Fruit fly (Drosophila melanogaster) whole organism, pupa: ENCODE measurements around the gene Cp190.

Source experiments
- CG10348 ChIP-seq: fragments of 200-800 bp; sonication (Bioruptor generic); IDR thresholded peaks from 2 replicates; pipeline ENCODE4 v1.3.6; 2022; ENCODE audit warnings: missing biosample characterization, missing genetic modification characterization
- CG12605 ChIP-seq: fragments of 200-800 bp; sonication (Bioruptor generic); IDR thresholded peaks from 2 replicates; pipeline ENCODE4 v1.3.6; 2022; ENCODE audit warnings: missing biosample characterization, missing genetic modification characterization
- CG13204 ChIP-seq: fragments of 200-800 bp; sonication (Bioruptor generic); optimal IDR thresholded peaks from 2 replicates; lab custom pipeline; 2018; ENCODE audit warnings: missing biosample characterization, mild to moderate bottlenecking, missing genetic modification characterization, moderate library complexity
- CG14655 ChIP-seq: fragments of 200-800 bp; sonication (Bioruptor generic); optimal IDR thresholded peaks from 3 replicates; lab custom pipeline; 2017; ENCODE audit warnings: mild to moderate bottlenecking, missing biosample characterization, missing genetic modification reagents, missing genetic modification characterization
- CG15710 ChIP-seq: fragments of 200-800 bp; sonication (Bioruptor generic); optimal IDR thresholded peaks from 2 replicates; lab custom pipeline; 2018; ENCODE audit warnings: missing biosample characterization, mild to moderate bottlenecking, missing genetic modification characterization, moderate library complexity
- CG17806 ChIP-seq: fragments of 200-800 bp; sonication (Bioruptor generic); optimal IDR thresholded peaks from 2 replicates; lab custom pipeline; 2018; ENCODE audit warnings: missing biosample characterization, mild to moderate bottlenecking, missing genetic modification characterization, moderate library complexity
- CG32121 ChIP-seq: fragments of 200-800 bp; sonication (Bioruptor generic); IDR thresholded peaks from 2 replicates; pipeline ENCODE4 v1.3.6; 2022; ENCODE audit warnings: missing biosample characterization, missing genetic modification characterization
- CG34367 ChIP-seq: fragments of 200-800 bp; sonication (Bioruptor generic); optimal IDR thresholded peaks from 2 replicates; lab custom pipeline; 2018; ENCODE audit warnings: missing biosample characterization, mild to moderate bottlenecking, missing genetic modification characterization
- CG4496 ChIP-seq: fragments of 200-800 bp; sonication (Bioruptor generic); IDR thresholded peaks from 3 replicates; pipeline ENCODE4 v1.3.6; 2022; ENCODE audit warnings: missing biosample characterization, missing genetic modification characterization
- CG8159 ChIP-seq: fragments of 200-800 bp; sonication (Bioruptor generic); optimal IDR thresholded peaks from 3 replicates; lab custom pipeline; 2018; ENCODE audit warnings: missing biosample characterization, mild to moderate bottlenecking, missing genetic modification characterization, moderate library complexity
- CG8301 ChIP-seq: fragments of 200-800 bp; sonication (Bioruptor generic); optimal IDR thresholded peaks from 2 replicates; lab custom pipeline; 2018; ENCODE audit warnings: missing biosample characterization, mild to moderate bottlenecking, missing genetic modification characterization
- CG9948 ChIP-seq: fragments of 200-800 bp; sonication (Bioruptor generic); optimal IDR thresholded peaks from 2 replicates; lab custom pipeline; 2018; ENCODE audit warnings: missing biosample characterization, mild to moderate bottlenecking, missing genetic modification characterization, moderate library complexity
- D1 ChIP-seq: fragments of 200-800 bp; sonication (Bioruptor generic); optimal IDR thresholded peaks from 2 replicates; lab custom pipeline; 2018; ENCODE audit warnings: missing biosample characterization, mild to moderate bottlenecking, missing genetic modification characterization, moderate library complexity
- EcR ChIP-seq: fragments of 200-800 bp; sonication (Bioruptor generic); optimal IDR thresholded peaks from 3 replicates; lab custom pipeline; 2019; ENCODE audit warnings: missing biosample characterization, missing genetic modification characterization, mild to moderate bottlenecking, moderate library complexity, missing genetic modification reagents
- Ets98B ChIP-seq: fragments of 200-800 bp; sonication (Bioruptor generic); IDR thresholded peaks from 2 replicates; pipeline ENCODE4 v1.3.6; 2022; ENCODE audit warnings: missing biosample characterization, missing genetic modification characterization
- Pif1A ChIP-seq: fragments of 200-800 bp; sonication (Bioruptor generic); optimal IDR thresholded peaks from 3 replicates; lab custom pipeline; 2016; ENCODE audit warnings: missing biosample characterization, missing genetic modification characterization
- Pif1B ChIP-seq: fragments of 200-800 bp; sonication (Bioruptor generic); optimal IDR thresholded peaks from 3 replicates; lab custom pipeline; 2016; ENCODE audit warnings: missing biosample characterization, missing genetic modification characterization
- Snoo ChIP-seq: fragments of 200-800 bp; sonication (Bioruptor generic); optimal IDR thresholded peaks from 3 replicates; lab custom pipeline; 2017; ENCODE audit warnings: missing biosample characterization, mild to moderate bottlenecking, missing genetic modification characterization, inconsistent platforms
- fd96Ca ChIP-seq: fragments of 200-800 bp; sonication (Bioruptor generic); IDR thresholded peaks from 3 replicates; pipeline ENCODE4 v1.3.6; 2022; ENCODE audit warnings: missing biosample characterization, missing genetic modification characterization
- gl ChIP-seq: fragments of 200-800 bp; sonication (Bioruptor generic); optimal IDR thresholded peaks from 2 replicates; lab custom pipeline; 2018; ENCODE audit warnings: missing biosample characterization, mild to moderate bottlenecking, missing genetic modification characterization
- rn ChIP-seq: fragments of 200-800 bp; sonication (Bioruptor generic); IDR thresholded peaks from 2 replicates; pipeline ENCODE4 v1.3.6; 2022; ENCODE audit warnings: missing biosample characterization, missing genetic modification characterization

Cp190 gene

dm6 chr3R:15243452-15243851 lies 31.6 kb downstream of the Cp190 start:
- TF ChIP-seq CG12605 (GFP tag; lab: Robert Waterston, UW) = peak; percentile 45; the same call in 1 of the 2 replicates
- peak; percentile 48 for TF ChIP-seq Pif1B (GFP tag; lab: Kevin White, UChicago)
- no peak for TF ChIP-seq CG15710 (tag; lab: Kevin White, UChicago)
- TF ChIP-seq CG4496 (GFP tag; lab: Robert Waterston, UW) = peak; percentile 53; the same call in 1 of the 3 replicates
- no peak for TF ChIP-seq fd96Ca
- TF ChIP-seq EcR (GFP tag; lab: Kevin White, UChicago) = peak; percentile 71
- TF ChIP-seq CG8159 = peak; percentile 7
- 0 out of 2 replicates have a peak, but pooled peaks have one; percentile 46 for TF ChIP-seq CG32121 (GFP tag; lab: Robert Waterston, UW)
- TF ChIP-seq, all 21 proteins: peak for 6

- TF ChIP-seq CG15710 (tag; lab: Kevin White, UChicago) = no peak
- TF ChIP-seq CG32121 (GFP tag; lab: Robert Waterston, UW) = no peak
- TF ChIP-seq CG4496 (GFP tag; lab: Robert Waterston, UW) = no peak
- no peak for TF ChIP-seq EcR (GFP tag; lab: Kevin White, UChicago)
- no peak for TF ChIP-seq gl (tag; lab: Kevin White, UChicago)
- TF ChIP-seq fd96Ca = no peak
- no peak for TF ChIP-seq rn (GFP tag; lab: Robert Waterston, UW)
Measured at dm6 chr3R:15243046-15243356, 32.0 kb downstream of the Cp190 start.

dm6 chr3R:15242186-15243045 lies 32.6 kb downstream of the Cp190 start, which contains the start of the genes tefu and Hsc70-4:
Gene tefu (minus strand): TSS chr3R:15242236.
Gene Hsc70-4 (plus strand): TSS chr3R:15242687.
- no peak for TF ChIP-seq CG13204 (GFP tag; lab: Kevin White, UChicago)
- TF ChIP-seq CG9948 = no peak
- no peak for TF ChIP-seq Pif1B (GFP tag; lab: Kevin White, UChicago)
- peak; percentile 78; the same call in 2 of the 3 replicates for TF ChIP-seq CG4496 (GFP tag; lab: Robert Waterston, UW)
- TF ChIP-seq EcR (GFP tag; lab: Kevin White, UChicago) = peak; percentile 29
- no peak; the same call in 1 of the 2 replicates for TF ChIP-seq Ets98B (GFP tag; lab: Robert Waterston, UW)
- no peak for TF ChIP-seq D1 (tag; lab: Kevin White, UChicago)
- TF ChIP-seq CG8159 = peak; percentile 87
- 0 out of 2 replicates have a peak, but pooled peaks have one; percentile 23 for TF ChIP-seq CG12605 (GFP tag; lab: Robert Waterston, UW)
- no peak for TF ChIP-seq CG14655 (GFP tag; lab: Kevin White, UChicago)
- TF ChIP-seq Snoo (tag; lab: Kevin White, UChicago) = peak; percentile 14
- no peak for TF ChIP-seq CG17806
- no peak for TF ChIP-seq CG34367 (tag; lab: Kevin White, UChicago)
- peak; percentile 65 for TF ChIP-seq CG15710 (tag; lab: Kevin White, UChicago)
- no peak for TF ChIP-seq Pif1A (GFP tag; lab: Kevin White, UChicago)
- TF ChIP-seq fd96Ca = peak; percentile 80
- TF ChIP-seq CG32121 (GFP tag; lab: Robert Waterston, UW) = peak; percentile 77
- peak; percentile 75 for TF ChIP-seq rn (GFP tag; lab: Robert Waterston, UW)
- TF ChIP-seq gl (tag; lab: Kevin White, UChicago) = no peak
- TF ChIP-seq CG10348 (GFP tag; lab: Robert Waterston, UW) = 0 out of 2 replicates have a peak, but pooled peaks have one; percentile 43
- no peak for TF ChIP-seq CG8301

dm6 chr3R:15231635-15232138 lies 43.4 kb downstream of the Cp190 start:
- TF ChIP-seq Pif1A (GFP tag; lab: Kevin White, UChicago) (no peak), D1 (tag; lab: Kevin White, UChicago) (no peak), fd96Ca (no peak), CG8159 (no peak), Ets98B (GFP tag; lab: Robert Waterston, UW) (no peak)

- TF ChIP-seq CG4496 (GFP tag; lab: Robert Waterston, UW) = no peak
- no peak for TF ChIP-seq EcR (GFP tag; lab: Kevin White, UChicago)
- TF ChIP-seq CG15710 (tag; lab: Kevin White, UChicago) = no peak
- no peak for TF ChIP-seq CG34367 (tag; lab: Kevin White, UChicago)
- no peak for TF ChIP-seq CG8301
- no peak for TF ChIP-seq CG10348 (GFP tag; lab: Robert Waterston, UW)
- TF ChIP-seq CG12605 (GFP tag; lab: Robert Waterston, UW) = no peak
- no peak for TF ChIP-seq CG17806
- no peak for TF ChIP-seq gl (tag; lab: Kevin White, UChicago)
Measured at dm6 chr3R:15230285-15230684, 44.8 kb downstream of the Cp190 start, which contains the start of gene CG34316. Gene CG34316 (plus strand): TSS chr3R:15230585.

- TF ChIP-seq fd96Ca = peak; percentile 89
- TF ChIP-seq CG4496 (GFP tag; lab: Robert Waterston, UW) = peak; percentile 100
- peak; percentile 100 for TF ChIP-seq CG8159
- peak; percentile 100 for TF ChIP-seq CG9948
- peak; percentile 99 for TF ChIP-seq CG10348 (GFP tag; lab: Robert Waterston, UW)
- peak; percentile 100 for TF ChIP-seq CG34367 (tag; lab: Kevin White, UChicago)
- no peak for TF ChIP-seq CG13204 (GFP tag; lab: Kevin White, UChicago)
- peak; percentile 100 for TF ChIP-seq CG8301
- TF ChIP-seq CG12605 (GFP tag; lab: Robert Waterston, UW) = peak; percentile 100
- TF ChIP-seq gl (tag; lab: Kevin White, UChicago) = peak; percentile 99
- peak; percentile 100 for TF ChIP-seq rn (GFP tag; lab: Robert Waterston, UW)
- peak; percentile 99 for TF ChIP-seq Pif1B (GFP tag; lab: Kevin White, UChicago)
- peak; percentile 100 for TF ChIP-seq CG32121 (GFP tag; lab: Robert Waterston, UW)
- no peak for TF ChIP-seq D1 (tag; lab: Kevin White, UChicago)
- peak; percentile 100 for TF ChIP-seq CG17806
- no peak for TF ChIP-seq EcR (GFP tag; lab: Kevin White, UChicago)
- peak; percentile 100 for TF ChIP-seq Snoo (tag; lab: Kevin White, UChicago)
- TF ChIP-seq CG14655 (GFP tag; lab: Kevin White, UChicago) = peak; percentile 100
- peak; percentile 100 for TF ChIP-seq Ets98B (GFP tag; lab: Robert Waterston, UW)
- TF ChIP-seq CG15710 (tag; lab: Kevin White, UChicago) = peak; percentile 100
- TF ChIP-seq Pif1A (GFP tag; lab: Kevin White, UChicago) = peak; percentile 99
Measured at dm6 chr3R:15229329-15229876, 45.6 kb downstream of the Cp190 start, which contains the start of the genes Art3 and mRpS10. Gene Art3 (minus strand): TSS chr3R:15229408. Gene mRpS10 (plus strand): TSS chr3R:15229665.
